Worm (Caenorhabditis elegans) whole organism, young adult: ENCODE data around the gene R01H10.4.
A peak's percentile ranks its signal among the peaks of the same experiment; 100 is the strongest.

Experiments
- B0019.2 ChIP-seq: fragments of 200-800 bp; sonication (Bioruptor generic); conservative IDR thresholded peaks from 2 replicates; pipeline ENCODE4 v1.3.6; 2022; ENCODE audit warnings: missing genetic modification reagents, missing genetic modification characterization, missing compliant biosample characterization
- B0035.1 ChIP-seq: sonication (generic microtip); optimal IDR thresholded peaks from 2 replicates; lab custom pipeline; 2016; ENCODE audit warnings: missing genetic modification characterization, mild to moderate bottlenecking, missing compliant biosample characterization, missing genotype, missing genetic modification reagents
- B0336.3 ChIP-seq: fragments of 200-800 bp; sonication (Bioruptor generic); IDR thresholded peaks from 2 replicates; pipeline ENCODE4 v1.3.6; 2022; ENCODE audit warnings: missing genetic modification characterization, missing compliant biosample characterization
- C06A6.2 ChIP-seq: fragments of 200-800 bp; sonication (Bioruptor generic); conservative IDR thresholded peaks from 2 replicates; pipeline ENCODE4 v1.3.6; 2022; ENCODE audit warnings: missing genetic modification characterization, missing compliant biosample characterization
- F10E7.11 ChIP-seq: sonication (generic microtip); optimal IDR thresholded peaks from 2 replicates; lab custom pipeline; 2017; ENCODE audit warnings: mild to moderate bottlenecking, missing genetic modification characterization, moderate library complexity, missing compliant biosample characterization
- F23B12.7 ChIP-seq: sonication (generic microtip); optimal IDR thresholded peaks from 2 replicates; lab custom pipeline; 2017; ENCODE audit warnings: missing genetic modification characterization, mild to moderate bottlenecking, missing compliant biosample characterization, antibody characterized with exemption, moderate library complexity; ENCODE audit not compliant: insufficient read depth
- F49E8.2 ChIP-seq: sonication (generic microtip); optimal IDR thresholded peaks from 3 replicates; lab custom pipeline; 2017; ENCODE audit warnings: missing genetic modification characterization, mild to moderate bottlenecking, missing compliant biosample characterization, antibody characterized with exemption, moderate library complexity; ENCODE audit not compliant: insufficient read depth
- F52B5.7 ChIP-seq: sonication (generic microtip); optimal IDR thresholded peaks from 2 replicates; lab custom pipeline; 2016; ENCODE audit warnings: mild to moderate bottlenecking, missing genetic modification characterization, missing compliant biosample characterization
- Y95B8A.8 ChIP-seq: fragments of 200-800 bp; sonication (Bioruptor generic); IDR thresholded peaks from 2 replicates; pipeline ENCODE4 v1.3.6; 2022; ENCODE audit warnings: missing genetic modification reagents, missing genetic modification characterization, missing compliant biosample characterization
- akir-1 ChIP-seq: fragments of 200-800 bp; sonication (Bioruptor generic); optimal IDR thresholded peaks from 2 replicates; lab custom pipeline; 2018; ENCODE audit warnings: mild to moderate bottlenecking, missing genetic modification characterization, moderate library complexity, missing compliant biosample characterization
- aptf-3 ChIP-seq: fragments of 200-800 bp; sonication (Bioruptor generic); IDR thresholded peaks from 2 replicates; pipeline ENCODE4 v1.3.6; 2022; ENCODE audit warnings: missing genetic modification characterization, missing compliant biosample characterization
- athp-1 ChIP-seq: sonication (generic microtip); optimal IDR thresholded peaks from 2 replicates; lab custom pipeline; 2017; ENCODE audit warnings: mild to moderate bottlenecking, missing genetic modification characterization, missing compliant biosample characterization
- attf-5 ChIP-seq: fragments of 200-800 bp; sonication (Bioruptor generic); optimal IDR thresholded peaks from 2 replicates; lab custom pipeline; 2018; ENCODE audit warnings: mild to moderate bottlenecking, missing genetic modification characterization, missing compliant biosample characterization
- ccch-3 ChIP-seq: fragments of 200-800 bp; sonication (Bioruptor generic); optimal IDR thresholded peaks from 2 replicates; lab custom pipeline; 2018; ENCODE audit warnings: mild to moderate bottlenecking, missing genetic modification characterization, missing compliant biosample characterization
- ceh-100 ChIP-seq: fragments of 200-800 bp; sonication (Bioruptor generic); IDR thresholded peaks from 2 replicates; pipeline ENCODE4 v1.3.6; 2022; ENCODE audit warnings: missing genetic modification reagents, missing genetic modification characterization, missing compliant biosample characterization
- ceh-40 ChIP-seq: fragments of 200-800 bp; sonication (Bioruptor generic); IDR thresholded peaks from 2 replicates; pipeline ENCODE4 v1.3.6; 2022; ENCODE audit warnings: missing genetic modification characterization, missing compliant biosample characterization
- ceh-58 ChIP-seq: fragments of 200-800 bp; sonication (Bioruptor generic); IDR thresholded peaks from 2 replicates; pipeline ENCODE4 v1.3.6; 2022; ENCODE audit warnings: missing genetic modification characterization, missing compliant biosample characterization
- ceh-79 ChIP-seq: sonication (generic microtip); optimal IDR thresholded peaks from 2 replicates; lab custom pipeline; 2017; ENCODE audit warnings: mild to moderate bottlenecking, missing genetic modification characterization, missing compliant biosample characterization
- dox-1 ChIP-seq: fragments of 200-800 bp; sonication (Bioruptor generic); IDR thresholded peaks from 2 replicates; pipeline ENCODE4 v1.3.6; 2022; ENCODE audit warnings: missing genetic modification reagents, missing genetic modification characterization, missing compliant biosample characterization
- egl-18 ChIP-seq: fragments of 200-800 bp; sonication (Bioruptor generic); IDR thresholded peaks from 2 replicates; pipeline ENCODE4 v1.3.6; 2022; ENCODE audit warnings: missing genetic modification reagents, missing genetic modification characterization, missing compliant biosample characterization
- egrh-3 ChIP-seq: fragments of 200-800 bp; sonication (Bioruptor generic); IDR thresholded peaks from 2 replicates; pipeline ENCODE4 v1.3.6; 2022; ENCODE audit warnings: missing genetic modification reagents, missing genetic modification characterization, missing compliant biosample characterization
- ets-4 ChIP-seq: fragments of 200-800 bp; sonication (Bioruptor generic); optimal IDR thresholded peaks from 2 replicates; lab custom pipeline; 2018; ENCODE audit warnings: mild to moderate bottlenecking, missing genetic modification characterization, missing compliant biosample characterization
- fkh-3 ChIP-seq: sonication (generic microtip); optimal IDR thresholded peaks from 2 replicates; lab custom pipeline; 2016; ENCODE audit warnings: mild to moderate bottlenecking, missing genetic modification characterization, missing compliant biosample characterization
- him-1 ChIP-seq: sonication (generic microtip); optimal IDR thresholded peaks from 2 replicates; lab custom pipeline; 2016; ENCODE audit warnings: missing genotype, missing genetic modification reagents, missing genetic modification characterization, missing compliant biosample characterization
- let-526 ChIP-seq: fragments of 200-800 bp; sonication (Bioruptor generic); IDR thresholded peaks from 2 replicates; pipeline ENCODE4 v1.3.6; 2022; ENCODE audit warnings: missing genetic modification reagents, missing genetic modification characterization, missing compliant biosample characterization
- let-607 ChIP-seq, 2 experiments: fragments of 200-800 bp in 1 of 2; sonication (Bioruptor generic) in 1 of 2; sonication (generic microtip) in 1 of 2; optimal IDR thresholded peaks; 2 replicates each; lab custom pipeline; 2016 to 2018; ENCODE audit warnings: mild to moderate bottlenecking in 2 of 2, missing compliant biosample characterization in 2 of 2, missing genetic modification characterization in 2 of 2, moderate library complexity in 2 of 2, missing genotype in 1 of 2
- lin-35 ChIP-seq, 3 experiments: fragments of 150-350 bp in 2 of 3; sonication (generic microtip) in 1 of 3; optimal IDR thresholded peaks; 2 replicates each; lab custom pipeline; 2014 to 2018; ENCODE audit warnings: missing biosample characterization in 3 of 3, missing genetic modification characterization in 3 of 3, missing genetic modification reagents in 3 of 3
- lin-54 ChIP-seq: fragments of 200-800 bp; sonication (Bioruptor generic); optimal IDR thresholded peaks from 2 replicates; lab custom pipeline; 2018; ENCODE audit warnings: mild to moderate bottlenecking, missing genetic modification characterization, missing compliant biosample characterization
- lsl-1 ChIP-seq: fragments of 200-800 bp; sonication (Bioruptor generic); optimal IDR thresholded peaks from 2 replicates; lab custom pipeline; 2018; ENCODE audit warnings: mild to moderate bottlenecking, missing genetic modification characterization, moderate library complexity, missing compliant biosample characterization
- mcd-1 ChIP-seq: fragments of 200-800 bp; sonication (Bioruptor generic); IDR thresholded peaks from 2 replicates; pipeline ENCODE4 v1.3.6; 2022; ENCODE audit warnings: missing genetic modification reagents, missing genetic modification characterization, missing compliant biosample characterization
- rec-8 ChIP-seq, 2 experiments: sonication (generic microtip); optimal IDR thresholded peaks; 2 replicates each; lab custom pipeline; 2016; ENCODE audit warnings: mild to moderate bottlenecking in 2 of 2, missing genetic modification characterization in 2 of 2, missing genetic modification reagents in 2 of 2, missing genotype in 2 of 2, missing biosample characterization in 1 of 2, missing compliant biosample characterization in 1 of 2, moderate library complexity in 1 of 2
- sdz-38 ChIP-seq: sonication (generic microtip); optimal IDR thresholded peaks from 2 replicates; lab custom pipeline; 2016; ENCODE audit warnings: missing genotype, missing genetic modification characterization, missing compliant biosample characterization
- snpc-1.3 ChIP-seq: sonication (generic microtip); optimal IDR thresholded peaks from 2 replicates; lab custom pipeline; 2017; ENCODE audit warnings: missing genetic modification characterization, mild to moderate bottlenecking, missing compliant biosample characterization, antibody characterized with exemption, moderate library complexity, missing genotype, missing genetic modification reagents; ENCODE audit not compliant: insufficient read depth
- snpc-4 ChIP-seq, 5 experiments: fragments of 150-350 bp in 1 of 5; sonication (generic microtip) in 4 of 5; optimal IDR thresholded peaks; 2 replicates each; lab custom pipeline; 2014 to 2018; ENCODE audit warnings: missing genetic modification characterization in 5 of 5, missing biosample characterization in 3 of 5, antibody characterized with exemption in 2 of 5, mild to moderate bottlenecking in 2 of 5, missing compliant biosample characterization in 2 of 5, missing genotype in 2 of 5, moderate library complexity in 2 of 5, missing genetic modification reagents in 1 of 5
- somi-1 ChIP-seq: fragments of 200-800 bp; sonication (Bioruptor generic); optimal IDR thresholded peaks from 2 replicates; lab custom pipeline; 2018; ENCODE audit warnings: mild to moderate bottlenecking, missing genetic modification characterization, missing compliant biosample characterization
- tlf-1 ChIP-seq: fragments of 200-800 bp; sonication (Bioruptor generic); optimal IDR thresholded peaks from 2 replicates; lab custom pipeline; 2018; ENCODE audit warnings: mild to moderate bottlenecking, missing genetic modification characterization, missing compliant biosample characterization
- xnd-1 ChIP-seq: sonication (generic microtip); optimal IDR thresholded peaks from 2 replicates; lab custom pipeline; 2016; ENCODE audit warnings: missing genotype, missing genetic modification reagents, missing genetic modification characterization, missing compliant biosample characterization
- zfh-2 ChIP-seq: fragments of 200-800 bp; sonication (Bioruptor generic); conservative IDR thresholded peaks from 2 replicates; pipeline ENCODE4 v1.3.6; 2022; ENCODE audit warnings: missing genetic modification reagents, missing genetic modification characterization, missing compliant biosample characterization
- ztf-18 ChIP-seq: sonication (generic microtip); optimal IDR thresholded peaks from 2 replicates; lab custom pipeline; 2016; ENCODE audit warnings: missing genotype, mild to moderate bottlenecking, missing genetic modification characterization, missing compliant biosample characterization

The R01H10.4 gene

DNA sequence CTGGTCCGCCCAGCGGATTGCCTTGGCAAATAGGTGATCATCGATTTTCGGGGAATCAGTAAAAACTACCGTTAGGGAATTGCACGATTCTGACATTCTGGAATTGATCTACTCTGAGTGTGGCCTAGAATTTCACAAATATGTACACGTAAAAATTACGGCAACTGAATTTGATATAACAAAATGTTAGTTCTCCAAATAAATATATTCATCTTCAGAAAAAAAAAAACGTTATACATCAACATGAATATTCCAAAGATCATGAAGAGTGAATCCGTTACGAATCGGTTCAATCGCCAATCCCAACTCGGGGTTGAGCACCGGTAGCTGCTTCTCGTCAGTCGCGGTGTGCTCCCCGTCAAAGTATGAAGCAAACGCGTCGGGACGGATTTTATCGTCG, 4.0 kb downstream of the R01H10.4 start, which contains the start of gene rip-1:
TSS of gene rip-1 (minus strand) at position 101 of the 400 bp plus-strand sequence.
- no peak for TF ChIP-seq ceh-40 (GFP tag; lab: Robert Waterston, UW)

ce11 chrIII:10261256-10261655, 6.6 kb downstream of the R01H10.4 start:
- TF ChIP-seq C06A6.2 = no peak
- TF ChIP-seq lsl-1 (GFP tag; lab: Kevin White, UChicago) = peak; percentile 11
- no peak for TF ChIP-seq sdz-38 (tag; lab: Kevin White, UChicago)
- TF ChIP-seq let-526 (GFP tag; lab: Robert Waterston, UW) = no peak
- no peak for TF ChIP-seq rec-8 (tag; optimal IDR thresholded peaks at IDR 0.05; lab: Kevin White, UChicago)
- no peak for TF ChIP-seq F10E7.11 (tag; lab: Kevin White, UChicago)
- no peak for TF ChIP-seq B0019.2
- TF ChIP-seq ceh-100 = no peak
- TF ChIP-seq let-607 (tag; optimal IDR thresholded peaks at IDR 0.05; lab: Kevin White, UChicago) = no peak

DNA sequence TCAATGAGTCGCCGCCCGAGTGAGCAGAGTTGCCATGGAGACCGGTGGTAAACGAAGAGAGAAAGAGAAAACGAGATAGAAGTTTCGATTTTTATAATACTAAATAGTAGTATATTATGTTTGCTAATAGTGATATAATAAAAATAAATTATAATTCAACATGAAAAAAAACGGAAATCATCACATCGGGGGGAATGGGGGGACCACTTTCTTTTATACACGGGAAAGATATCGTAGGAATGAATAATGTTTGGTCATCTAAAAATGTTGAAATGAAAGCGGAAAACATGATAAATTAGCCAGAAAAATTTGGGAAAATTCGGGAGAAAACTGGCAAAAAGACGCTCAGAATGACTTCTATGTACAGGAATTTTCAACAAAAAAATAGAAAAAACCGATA, 7.1 kb downstream of the R01H10.4 start, which contains the start of gene bbs-5:
TSS of gene bbs-5 (minus strand) at position 101 of the 400 bp plus-strand sequence.
- no peak for TF ChIP-seq lin-54
- TF ChIP-seq lin-35 (GFP tag; optimal IDR thresholded peaks at IDR 0.05; lab: Kevin White, UChicago) = no peak
- no peak for TF ChIP-seq ccch-3 (GFP tag; lab: Kevin White, UChicago)
- TF ChIP-seq fkh-3 = no peak
- no peak for TF ChIP-seq F52B5.7 (tag; lab: Kevin White, UChicago)
- TF ChIP-seq somi-1 (GFP tag; lab: Kevin White, UChicago) = no peak
- TF ChIP-seq snpc-1.3 (tag; lab: Kevin White, UChicago) = no peak

DNA sequence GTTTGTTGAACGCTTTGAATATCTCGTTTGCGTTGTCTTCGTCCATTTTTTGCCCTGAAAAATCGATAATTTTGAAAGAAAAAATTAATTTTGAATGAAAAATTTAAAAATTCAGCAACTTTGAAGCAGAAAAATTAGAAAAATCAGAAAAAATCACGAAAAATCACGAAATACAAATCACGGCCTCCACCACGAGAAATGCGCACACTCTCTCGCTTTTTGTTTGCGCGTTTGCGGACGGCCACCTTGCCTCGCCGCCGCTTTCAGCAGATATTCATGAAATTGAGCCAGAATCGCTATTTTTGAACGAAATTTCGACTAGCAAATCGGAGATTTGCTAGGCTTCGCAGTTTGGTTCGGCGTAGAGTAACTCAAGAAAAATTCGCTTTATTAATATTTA, 12.2 kb downstream of the R01H10.4 start, which contains the start of gene inpp-4B:
TSS of gene inpp-4B (minus strand) at position 54 of the 400 bp plus-strand sequence.
- TF ChIP-seq mcd-1 (GFP tag; lab: Robert Waterston, UW) (peak; percentile 58), dox-1 (GFP tag; lab: Robert Waterston, UW) (peak; percentile 17; the same call in 1 of the 2 replicates), ztf-18 (tag; lab: Kevin White, UChicago) (peak; percentile 85)
- TF ChIP-seq, all 124 proteins: peak for 3; not testable (repeated sequence) for 121

ce11 chrIII:10270778-10271307, 16.2 kb downstream of the R01H10.4 start, which contains the start of gene cnk-1:
TSS of gene cnk-1 (plus strand) at chrIII:10271257.
- TF ChIP-seq B0035.1 (peak; percentile 39), ceh-58 (no peak), F23B12.7 (no peak), snpc-4 (GFP tag; optimal IDR thresholded peaks at IDR 0.05; lab: Kevin White, UChicago) (no peak), snpc-4 (tag; optimal IDR thresholded peaks at IDR 0.05; lab: Kevin White, UChicago) (peak in 2 of 4 experiments; percentile 56 to 76), B0336.3 (GFP tag; lab: Robert Waterston, UW) (peak; percentile 84), xnd-1 (tag; lab: Kevin White, UChicago) (peak; percentile 72), F49E8.2 (peak; percentile 85), egl-18 (peak; percentile 93), ets-4 (GFP tag; lab: Kevin White, UChicago) (no peak), tlf-1 (GFP tag; lab: Kevin White, UChicago) (peak; percentile 80), mcd-1 (GFP tag; lab: Robert Waterston, UW) (peak; percentile 99), him-1 (tag; lab: Kevin White, UChicago) (peak; percentile 54), akir-1 (peak; percentile 60), Y95B8A.8 (GFP tag; lab: Robert Waterston, UW) (peak; percentile 97), zfh-2 (GFP tag; lab: Robert Waterston, UW) (peak; percentile 81), athp-1 (tag; lab: Kevin White, UChicago) (peak; percentile 83), attf-5 (GFP tag; lab: Kevin White, UChicago) (peak; percentile 82), ceh-79 (tag; lab: Kevin White, UChicago) (no peak), egrh-3 (peak; percentile 88), C06A6.2 (peak; percentile 91), aptf-3 (GFP tag; lab: Robert Waterston, UW) (peak; percentile 93), rec-8 (tag; optimal IDR thresholded peaks at IDR 0.05; lab: Kevin White, UChicago) (peak in 1 of 2 experiments; percentile 58)
